Worm (Caenorhabditis elegans): ENCODE results near the gene oac-22.

DNA sequence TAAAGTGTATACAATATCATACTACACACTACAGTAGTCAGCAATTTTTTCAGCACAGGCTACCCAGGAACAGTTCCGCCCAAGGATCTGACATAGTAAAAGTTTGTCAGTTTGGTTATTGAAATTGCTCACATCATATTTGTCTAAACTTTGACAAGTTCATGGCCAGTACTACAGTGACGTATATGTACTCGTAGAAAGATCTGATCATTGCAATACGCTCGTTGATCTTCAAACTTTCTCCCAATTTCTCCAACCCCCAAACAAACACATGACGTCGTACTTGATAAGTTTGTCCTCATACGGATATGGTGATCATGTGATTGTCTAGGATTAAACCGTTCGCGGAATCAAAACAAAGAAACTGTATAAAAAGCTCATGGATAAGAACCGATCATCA lies 9.3 kb downstream of the oac-22 start, which contains the start of gene dct-8:
- TF ChIP-seq nhr-237 (tag; optimal IDR thresholded peaks at IDR 0.05) (no peak), dpl-1 (GFP tag; optimal IDR thresholded peaks at IDR 0.05) (no peak), zip-4 (GFP tag; optimal IDR thresholded peaks at IDR 0.05) (no peak), pax-3 (tag; optimal IDR thresholded peaks at IDR 0.05) (no peak), blmp-1 (tag; optimal IDR thresholded peaks at IDR 0.05) (peak; percentile 40), lin-13 (GFP tag; optimal IDR thresholded peaks at IDR 0.05) (no peak), ama-1 (optimal IDR thresholded peaks at IDR 0.05) (no peak), skn-1 (tag; optimal IDR thresholded peaks at IDR 0.05) (no peak), nhr-84 (tag; optimal IDR thresholded peaks at IDR 0.05) (no peak), nhr-28 (tag; optimal IDR thresholded peaks at IDR 0.05) (no peak), lin-39 (tag; optimal IDR thresholded peaks at IDR 0.05) (no peak), nhr-76 (tag; optimal IDR thresholded peaks at IDR 0.05) (no peak), pqm-1 (tag; optimal IDR thresholded peaks at IDR 0.05) (no peak), fkh-4 (tag; optimal IDR thresholded peaks at IDR 0.05; ENCODE audit: borderline replicate concordance) (no peak)
